Fruit fly (Drosophila melanogaster) Kc167 (cell line): Measurements from ENCODE around the gene wupA.

Experiments used
- Myc ChIP-seq: fragments of >200 bp; optimal IDR thresholded peaks from 2 replicates; lab custom pipeline; 2017; ENCODE audit warnings: missing external identifiers
- Sin3A ChIP-seq: fragments of >200 bp; optimal IDR thresholded peaks from 2 replicates; lab custom pipeline; 2018; ENCODE audit warnings: missing external identifiers
- h ChIP-seq: fragments of >200 bp; optimal IDR thresholded peaks from 3 replicates; lab custom pipeline; 2018; ENCODE audit warnings: missing external identifiers
- insv ChIP-seq: fragments of >200 bp; optimal IDR thresholded peaks from 3 replicates; lab custom pipeline; 2018; ENCODE audit warnings: missing external identifiers
- psq ChIP-seq: fragments of >200 bp; optimal IDR thresholded peaks from 2 replicates; lab custom pipeline; 2017; ENCODE audit warnings: missing external identifiers
- ttk ChIP-seq: sonication (Bioruptor generic); optimal IDR thresholded peaks from 2 replicates; lab custom pipeline; 2017; ENCODE audit warnings: missing external identifiers

The wupA gene

dm6 chrX:18094130-18094529, 22.6 kb downstream of the wupA start:
- TF ChIP-seq Sin3A (no peak), h (lab: Kevin White, UChicago) (no peak), Myc (lab: Kevin White, UChicago) (no peak), psq (no peak), insv (lab: Kevin White, UChicago) (no peak), ttk (lab: Kevin White, UChicago) (no peak)

- TF ChIP-seq psq (no peak), h (lab: Kevin White, UChicago) (no peak), Sin3A (no peak), ttk (lab: Kevin White, UChicago) (no peak), insv (lab: Kevin White, UChicago) (no peak), Myc (lab: Kevin White, UChicago) (no peak)
These were observed 23.9 kb downstream of the wupA start, which contains the start of gene RhoGAP16F for dm6 chrX:18092810-18093222. TSS of gene RhoGAP16F (plus strand) at chrX:18093145.

- TF ChIP-seq h (lab: Kevin White, UChicago) (no peak), Sin3A (no peak), ttk (lab: Kevin White, UChicago) (peak; percentile 94)
These were observed 24.6 kb downstream of the wupA start for dm6 chrX:18092126-18092525.

dm6 chrX:18091159-18091676, 25.5 kb downstream of the wupA start, which contains the start of gene scu:
TSS of gene scu (plus strand) at chrX:18091259.
- TF ChIP-seq Sin3A = no peak

- TF ChIP-seq h (lab: Kevin White, UChicago) (no peak), Sin3A (no peak), insv (lab: Kevin White, UChicago) (no peak), Myc (lab: Kevin White, UChicago) (no peak), ttk (lab: Kevin White, UChicago) (no peak), psq (no peak)
These were observed 26.4 kb downstream of the wupA start, which contains the start of gene Swt1 for dm6 chrX:18090333-18090732. TSS of gene Swt1 (minus strand) at chrX:18090509.

- no peak for TF ChIP-seq Sin3A
- TF ChIP-seq psq = no peak
- TF ChIP-seq Myc (lab: Kevin White, UChicago) = no peak
- TF ChIP-seq ttk (lab: Kevin White, UChicago) = no peak
- no peak for TF ChIP-seq h (lab: Kevin White, UChicago)
- TF ChIP-seq insv (lab: Kevin White, UChicago) = no peak
These were observed 28.3 kb downstream of the wupA start, which contains the start of gene CG7536 for dm6 chrX:18088432-18088831. TSS of gene CG7536 (minus strand) at chrX:18088532.

- TF ChIP-seq Sin3A = no peak
- no peak for TF ChIP-seq Myc (lab: Kevin White, UChicago)
- no peak for TF ChIP-seq insv (lab: Kevin White, UChicago)
- TF ChIP-seq h (lab: Kevin White, UChicago) = no peak
- TF ChIP-seq ttk (lab: Kevin White, UChicago) = no peak
- TF ChIP-seq psq = no peak
These were observed 31.3 kb downstream of the wupA start, which contains the start of gene Ada3 for dm6 chrX:18085470-18085797. TSS of gene Ada3 (plus strand) at chrX:18085761.

dm6 chrX:18084614-18085469, 31.9 kb downstream of the wupA start:
- TF ChIP-seq Sin3A (no peak), h (lab: Kevin White, UChicago) (no peak), ttk (lab: Kevin White, UChicago) (no peak), insv (lab: Kevin White, UChicago) (no peak), psq (no peak), Myc (lab: Kevin White, UChicago) (no peak)

- TF ChIP-seq Sin3A (no peak), insv (lab: Kevin White, UChicago) (no peak), Myc (lab: Kevin White, UChicago) (no peak), psq (no peak), ttk (lab: Kevin White, UChicago) (no peak), h (lab: Kevin White, UChicago) (no peak)
These were observed 33.0 kb downstream of the wupA start for dm6 chrX:18083528-18084365.

dm6 chrX:18082674-18083073, 34.0 kb downstream of the wupA start:
- TF ChIP-seq Myc (lab: Kevin White, UChicago) (no peak), psq (no peak), Sin3A (no peak), ttk (lab: Kevin White, UChicago) (no peak), insv (lab: Kevin White, UChicago) (no peak), h (lab: Kevin White, UChicago) (no peak)

- TF ChIP-seq Sin3A = no peak
- no peak for TF ChIP-seq psq
- no peak for TF ChIP-seq Myc (lab: Kevin White, UChicago)
- TF ChIP-seq ttk (lab: Kevin White, UChicago) = no peak
These were observed 52.5 kb downstream of the wupA start, which contains the start of gene Dhc16F for dm6 chrX:18064183-18064582. TSS of gene Dhc16F (plus strand) at chrX:18064483.
